Fruit fly (Drosophila melanogaster) whole organism, embryonic: ENCODE results near the gene CG3862.
A peak's percentile ranks its signal among the peaks of the same experiment; 100 is the strongest.

Experiments used
- Atf6 ChIP-seq: fragments of 200-800 bp; sonication (Bioruptor generic); IDR thresholded peaks from 2 replicates; pipeline ENCODE4 v1.3.6; 2022; ENCODE audit warnings: missing biosample characterization, missing genetic modification characterization
- CG10209 ChIP-seq: fragments of 200-800 bp; sonication (Bioruptor generic); optimal IDR thresholded peaks from 3 replicates; lab custom pipeline; 2017; ENCODE audit warnings: missing biosample characterization, mild to moderate bottlenecking, missing genetic modification characterization, missing genetic modification reagents
- CG11456 ChIP-seq: fragments of 200-800 bp; sonication (Bioruptor generic); IDR thresholded peaks from 3 replicates; pipeline ENCODE4 v1.3.6; 2022; ENCODE audit warnings: missing biosample characterization, missing genetic modification characterization
- CG11723 ChIP-seq: fragments of 200-800 bp; sonication (Bioruptor generic); optimal IDR thresholded peaks from 2 replicates; lab custom pipeline; 2017; ENCODE audit warnings: missing biosample characterization, mild to moderate bottlenecking, missing genetic modification characterization
- CG12391 ChIP-seq: fragments of 200-800 bp; sonication (Bioruptor generic); optimal IDR thresholded peaks from 3 replicates; lab custom pipeline; 2018; ENCODE audit warnings: missing biosample characterization, mild to moderate bottlenecking, missing genetic modification characterization, moderate library complexity
- CG12769 ChIP-seq: fragments of 200-800 bp; sonication (Bioruptor generic); optimal IDR thresholded peaks from 2 replicates; lab custom pipeline; 2019; ENCODE audit warnings: missing biosample characterization, mild to moderate bottlenecking, missing genetic modification characterization, moderate library complexity
- CG17359 ChIP-seq: fragments of 200-800 bp; sonication (Bioruptor generic); optimal IDR thresholded peaks from 3 replicates; lab custom pipeline; 2018; ENCODE audit warnings: missing biosample characterization, mild to moderate bottlenecking, missing genetic modification characterization, moderate library complexity
- CG17385 ChIP-seq: fragments of 200-800 bp; sonication (Bioruptor generic); optimal IDR thresholded peaks from 3 replicates; lab custom pipeline; 2018; ENCODE audit warnings: missing biosample characterization, mild to moderate bottlenecking, missing genetic modification characterization
- CG2120 ChIP-seq: fragments of 200-800 bp; sonication (Bioruptor generic); optimal IDR thresholded peaks from 3 replicates; lab custom pipeline; 2016; ENCODE audit warnings: missing biosample characterization, missing genetic modification characterization
- CG2199 ChIP-seq: fragments of 200-800 bp; sonication (Bioruptor generic); IDR thresholded peaks from 3 replicates; pipeline ENCODE4 v1.3.6; 2022; ENCODE audit warnings: missing biosample characterization, missing genetic modification characterization
- CG30403 ChIP-seq: fragments of 200-800 bp; sonication (Bioruptor generic); optimal IDR thresholded peaks from 3 replicates; lab custom pipeline; 2016; ENCODE audit warnings: missing biosample characterization, missing genetic modification characterization
- CG31441 ChIP-seq: fragments of 200-800 bp; sonication (Bioruptor generic); IDR thresholded peaks from 2 replicates; pipeline ENCODE4 v1.3.6; 2022; ENCODE audit warnings: missing biosample characterization, missing genetic modification characterization
- CG3407 ChIP-seq: fragments of 200-800 bp; sonication (Bioruptor generic); optimal IDR thresholded peaks from 2 replicates; lab custom pipeline; 2018; ENCODE audit warnings: missing biosample characterization, mild to moderate bottlenecking, missing genetic modification characterization
- CG42726 ChIP-seq: fragments of 200-800 bp; sonication (Bioruptor generic); IDR thresholded peaks from 2 replicates; pipeline ENCODE4 v1.3.6; 2022; ENCODE audit warnings: missing biosample characterization, missing genetic modification characterization; ENCODE audit not compliant: partially characterized antibody
- CG4282 ChIP-seq: fragments of 200-800 bp; sonication (Bioruptor generic); optimal IDR thresholded peaks from 2 replicates; lab custom pipeline; 2016; ENCODE audit warnings: missing biosample characterization, missing genetic modification characterization
- CG4404 ChIP-seq: fragments of 200-800 bp; sonication (Bioruptor generic); IDR thresholded peaks from 2 replicates; pipeline ENCODE4 v1.3.6; 2022; ENCODE audit warnings: missing biosample characterization, missing genetic modification characterization
- CG4424 ChIP-seq: fragments of 200-800 bp; sonication (Bioruptor generic); optimal IDR thresholded peaks from 3 replicates; lab custom pipeline; 2016; ENCODE audit warnings: missing biosample characterization, missing genetic modification characterization
- CG6689 ChIP-seq: fragments of 200-800 bp; sonication (Bioruptor generic); IDR thresholded peaks from 2 replicates; pipeline ENCODE4 v1.3.6; 2022; ENCODE audit warnings: missing biosample characterization, missing genetic modification characterization
- Chrac-16 ChIP-seq: fragments of 200-800 bp; sonication (Bioruptor generic); optimal IDR thresholded peaks from 3 replicates; lab custom pipeline; 2016; ENCODE audit warnings: missing biosample characterization, missing genetic modification characterization
- D19B ChIP-seq: fragments of 200-800 bp; sonication (Bioruptor generic); optimal IDR thresholded peaks from 2 replicates; lab custom pipeline; 2017; ENCODE audit warnings: missing biosample characterization, mild to moderate bottlenecking, missing genetic modification characterization
- Dad ChIP-seq: fragments of 200-800 bp; sonication (Bioruptor generic); optimal IDR thresholded peaks from 3 replicates; lab custom pipeline; 2016; ENCODE audit warnings: missing biosample characterization, missing genetic modification characterization
- Dek ChIP-seq: fragments of 200-800 bp; sonication (Bioruptor generic); optimal IDR thresholded peaks from 3 replicates; lab custom pipeline; 2019; ENCODE audit warnings: missing biosample characterization, mild to moderate bottlenecking, missing genetic modification characterization, moderate library complexity
- GATAe ChIP-seq: fragments of 200-800 bp; sonication (Bioruptor generic); conservative IDR thresholded peaks from 2 replicates; pipeline ENCODE4 v1.3.6; 2022; ENCODE audit warnings: missing biosample characterization, missing genetic modification characterization
- H2.0 ChIP-seq: fragments of 200-800 bp; sonication (Bioruptor generic); IDR thresholded peaks from 2 replicates; pipeline ENCODE4 v1.3.6; 2022; ENCODE audit warnings: missing biosample characterization, missing genetic modification characterization
- HHEX ChIP-seq: fragments of 200-800 bp; sonication (Bioruptor generic); optimal IDR thresholded peaks from 3 replicates; lab custom pipeline; 2017; ENCODE audit warnings: missing biosample characterization, mild to moderate bottlenecking, missing genetic modification characterization, missing genetic modification reagents
- Meics ChIP-seq: fragments of 200-800 bp; sonication (Bioruptor generic); optimal IDR thresholded peaks from 2 replicates; lab custom pipeline; 2017; ENCODE audit warnings: missing biosample characterization, mild to moderate bottlenecking, missing genetic modification characterization
- Mes4 ChIP-seq: fragments of 200-800 bp; sonication (Bioruptor generic); optimal IDR thresholded peaks from 2 replicates; lab custom pipeline; 2016; ENCODE audit warnings: missing biosample characterization, missing genetic modification characterization
- Mrtf ChIP-seq: fragments of 200-800 bp; sonication (Bioruptor generic); IDR thresholded peaks from 3 replicates; pipeline ENCODE4 v1.3.6; 2022; ENCODE audit warnings: missing biosample characterization, missing genetic modification characterization
- NfI ChIP-seq: fragments of 200-800 bp; sonication (Bioruptor generic); optimal IDR thresholded peaks from 3 replicates; lab custom pipeline; 2018; ENCODE audit warnings: missing biosample characterization, mild to moderate bottlenecking, missing genetic modification characterization, moderate library complexity
- Poxn ChIP-seq: fragments of 200-800 bp; sonication (Bioruptor generic); IDR thresholded peaks from 2 replicates; pipeline ENCODE4 v1.3.6; 2022; ENCODE audit warnings: missing biosample characterization, missing genetic modification characterization
- Sox100B ChIP-seq: fragments of 200-800 bp; sonication (Bioruptor generic); optimal IDR thresholded peaks from 3 replicates; lab custom pipeline; 2018; ENCODE audit warnings: missing biosample characterization, mild to moderate bottlenecking, missing genetic modification characterization
- Stat92E ChIP-seq, 3 experiments: fragments of >200 bp in 2 of 3; fragments of 200-800 bp in 1 of 3; sonication (Bioruptor generic) in 1 of 3; optimal IDR thresholded peaks; 2 replicates each; lab custom pipeline; 2017 to 2019; ENCODE audit warnings: missing biosample characterization in 3 of 3, missing genetic modification characterization in 3 of 3, mild to moderate bottlenecking in 1 of 3, moderate library complexity in 1 of 3
- Taf1 ChIP-seq: fragments of 200-800 bp; sonication (Bioruptor generic); IDR thresholded peaks from 2 replicates; pipeline ENCODE4 v1.3.6; 2022; ENCODE audit warnings: missing biosample characterization, missing genetic modification characterization
- Trl ChIP-seq, 3 experiments: fragments of >200 bp in 2 of 3; fragments of 200-800 bp in 1 of 3; sonication (Bioruptor generic) in 1 of 3; optimal IDR thresholded peaks; 2 replicates in 1 of 3; 3 replicates in 2 of 3; lab custom pipeline; 2016 to 2017; ENCODE audit warnings: missing biosample characterization in 1 of 3, missing genetic modification characterization in 1 of 3
- aop ChIP-seq: fragments of 200-800 bp; sonication (Bioruptor generic); IDR thresholded peaks from 2 replicates; pipeline ENCODE4 v1.3.6; 2022; ENCODE audit warnings: missing biosample characterization, missing genetic modification characterization
- bcd ChIP-seq: fragments of 200-800 bp; sonication (Bioruptor generic); optimal IDR thresholded peaks from 2 replicates; lab custom pipeline; 2017; ENCODE audit warnings: missing biosample characterization, mild to moderate bottlenecking, missing genetic modification characterization
- ems ChIP-seq: fragments of 200-800 bp; sonication (Bioruptor generic); optimal IDR thresholded peaks from 3 replicates; lab custom pipeline; 2016; ENCODE audit warnings: missing biosample characterization, missing genetic modification characterization
- gcm ChIP-seq: fragments of 200-800 bp; sonication (Bioruptor generic); optimal IDR thresholded peaks from 2 replicates; lab custom pipeline; 2019; ENCODE audit warnings: missing biosample characterization, mild to moderate bottlenecking, missing genetic modification characterization, moderate library complexity
- gem ChIP-seq: fragments of 200-800 bp; sonication (Bioruptor generic); optimal IDR thresholded peaks from 2 replicates; lab custom pipeline; 2019; ENCODE audit warnings: missing biosample characterization, mild to moderate bottlenecking, missing genetic modification characterization, moderate library complexity
- hb ChIP-seq: fragments of 200-800 bp; sonication (Bioruptor generic); IDR thresholded peaks from 3 replicates; pipeline ENCODE4 v1.3.6; 2022; ENCODE audit warnings: missing biosample characterization, missing genetic modification characterization; ENCODE audit not compliant: partially characterized antibody
- hkb ChIP-seq, 2 experiments: fragments of 200-800 bp in 1 of 2; fragments of >200 bp in 1 of 2; sonication (Bioruptor generic) in 1 of 2; IDR thresholded peaks in 1 of 2; optimal IDR thresholded peaks in 1 of 2; 2 replicates each; pipeline versions ENCODE4 v1.3.6 to Lab custom; 2017 to 2022; ENCODE audit warnings: missing biosample characterization in 1 of 2, missing genetic modification characterization in 1 of 2
- inv ChIP-seq: fragments of 200-800 bp; sonication (Bioruptor generic); IDR thresholded peaks from 2 replicates; pipeline ENCODE4 v1.3.6; 2022; ENCODE audit warnings: missing biosample characterization, missing genetic modification characterization; ENCODE audit not compliant: partially characterized antibody
- luna ChIP-seq: fragments of 200-800 bp; sonication (Bioruptor generic); optimal IDR thresholded peaks from 2 replicates; lab custom pipeline; 2016; ENCODE audit warnings: missing biosample characterization, missing genetic modification characterization
- pb ChIP-seq: fragments of 200-800 bp; sonication (Bioruptor generic); optimal IDR thresholded peaks from 3 replicates; lab custom pipeline; 2016; ENCODE audit warnings: missing biosample characterization, missing genetic modification characterization
- row ChIP-seq: fragments of 200-800 bp; sonication (Bioruptor generic); IDR thresholded peaks from 3 replicates; pipeline ENCODE4 v1.3.6; 2022; ENCODE audit warnings: missing biosample characterization, missing genetic modification characterization
- run ChIP-seq: fragments of 200-800 bp; sonication (Bioruptor generic); optimal IDR thresholded peaks from 3 replicates; lab custom pipeline; 2018; ENCODE audit warnings: missing biosample characterization, mild to moderate bottlenecking, missing genetic modification characterization
- tap ChIP-seq: fragments of 200-800 bp; optimal IDR thresholded peaks from 3 replicates; lab custom pipeline; 2019; ENCODE audit warnings: missing biosample characterization, mild to moderate bottlenecking, missing genetic modification characterization, moderate library complexity
- vfl ChIP-seq: fragments of 200-800 bp; sonication (Bioruptor generic); optimal IDR thresholded peaks from 2 replicates; lab custom pipeline; 2016; ENCODE audit warnings: missing biosample characterization, missing genetic modification characterization

Gene CG3862

DNA sequence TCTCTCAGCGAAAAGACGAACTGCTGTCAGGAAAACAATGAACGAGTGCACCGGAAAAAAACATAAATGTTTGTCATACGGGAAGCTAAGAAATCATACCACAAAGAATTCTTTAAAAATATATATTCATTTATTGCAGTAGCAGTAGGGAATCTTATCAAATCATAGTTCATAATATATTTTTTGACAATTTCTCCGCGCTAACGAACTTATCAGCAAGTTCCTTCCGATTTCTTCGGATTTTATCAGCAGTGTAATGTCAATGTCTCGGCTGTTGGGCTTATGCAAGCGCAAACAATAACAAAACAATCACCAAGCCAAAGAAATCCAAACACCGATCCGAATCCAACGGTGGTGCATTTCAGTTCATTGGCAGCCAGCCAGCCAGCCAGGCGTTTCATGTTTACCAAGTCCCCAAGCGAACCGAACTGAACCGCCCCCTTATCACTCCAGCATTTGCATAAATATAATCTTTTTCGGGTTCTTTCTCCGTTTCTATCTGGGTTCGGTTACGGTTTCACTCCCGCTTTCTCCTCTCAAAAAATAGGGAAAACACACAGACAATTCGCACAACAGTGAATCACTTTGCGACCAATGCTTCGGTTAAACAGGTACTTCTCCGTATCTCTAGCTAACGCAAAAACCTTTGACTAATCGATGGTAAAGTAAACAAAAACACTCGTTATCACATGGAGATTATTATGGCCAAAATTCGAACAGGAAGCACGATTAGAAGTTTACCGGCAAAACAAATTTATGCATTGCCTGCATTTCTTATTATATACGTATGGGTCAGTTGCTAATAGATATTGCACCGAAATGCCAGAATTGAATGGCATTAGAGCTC lies 2.1 kb upstream of the CG3862 start (continued):
- no peak for TF ChIP-seq GATAe (GFP tag; lab: Robert Waterston, UW)
- no peak for TF ChIP-seq CG2120
- peak; percentile 65 for TF ChIP-seq Sox100B
- TF ChIP-seq pb, result no peak
- TF ChIP-seq Stat92E (GFP tag; optimal IDR thresholded peaks at IDR 0.05; lab: Kevin White, UChicago), result no peak
- TF ChIP-seq HHEX (GFP tag; lab: Kevin White, UChicago), result no peak
- TF ChIP-seq CG30403 (GFP tag; lab: Kevin White, UChicago), result peak; percentile 63
- no peak for TF ChIP-seq inv (GFP tag; lab: Robert Waterston, UW)
- TF ChIP-seq Taf1 (GFP tag; lab: Robert Waterston, UW), result no peak
- TF ChIP-seq CG4404 (GFP tag; lab: Robert Waterston, UW), result no peak
- TF ChIP-seq hb (GFP tag; lab: Robert Waterston, UW), result no peak
- no peak for TF ChIP-seq Dad (GFP tag; lab: Kevin White, UChicago)
- TF ChIP-seq hkb (optimal IDR thresholded peaks at IDR 0.05; lab: Kevin White, UChicago), result no peak
- TF ChIP-seq hkb (GFP tag; IDR thresholded peaks at IDR 0.05; lab: Robert Waterston, UW), result peak; percentile 50; the same call in 1 of the 2 replicates
- peak; percentile 57 for TF ChIP-seq CG3407
- peak; percentile 31; the same call in 1 of the 3 replicates for TF ChIP-seq CG2199 (GFP tag; lab: Robert Waterston, UW)
- no peak for TF ChIP-seq Meics (GFP tag; lab: Kevin White, UChicago)
- TF ChIP-seq CG4282 (GFP tag; lab: Kevin White, UChicago), result no peak
- peak; percentile 48 for TF ChIP-seq CG17385 (GFP tag; lab: Kevin White, UChicago)
- TF ChIP-seq CG11456 (GFP tag; lab: Robert Waterston, UW), result no peak
- TF ChIP-seq bcd (GFP tag; lab: Kevin White, UChicago), result no peak
- TF ChIP-seq gem, result peak; percentile 84
- TF ChIP-seq vfl (GFP tag; lab: Kevin White, UChicago), result no peak
- no peak for TF ChIP-seq Poxn
- no peak for TF ChIP-seq CG42726 (GFP tag; lab: Robert Waterston, UW)
- no peak for TF ChIP-seq H2.0 (GFP tag; lab: Robert Waterston, UW)
- TF ChIP-seq ems (GFP tag; lab: Kevin White, UChicago), result no peak
- peak; percentile 49 for TF ChIP-seq Chrac-16
- 0 out of 2 replicates have a peak, but pooled peaks have one; percentile 4 for TF ChIP-seq CG6689 (GFP tag; lab: Robert Waterston, UW)
- TF ChIP-seq CG11723 (GFP tag; lab: Kevin White, UChicago), result no peak
- no peak for TF ChIP-seq Trl (optimal IDR thresholded peaks at IDR 0.05; lab: Kevin White, UChicago)
- TF ChIP-seq Trl (GFP tag; optimal IDR thresholded peaks at IDR 0.05; lab: Kevin White, UChicago), result no peak
- TF ChIP-seq gcm (GFP tag; lab: Kevin White, UChicago), result peak; percentile 46
- no peak for TF ChIP-seq CG12769
- peak; percentile 18 for TF ChIP-seq Mes4 (GFP tag; lab: Kevin White, UChicago)
- peak; percentile 30 for TF ChIP-seq CG4424 (GFP tag; lab: Kevin White, UChicago)
- TF ChIP-seq CG10209 (GFP tag; lab: Kevin White, UChicago), result peak; percentile 33
- TF ChIP-seq Dek, result no peak
- no peak for TF ChIP-seq Mrtf (GFP tag; lab: Robert Waterston, UW)
- TF ChIP-seq CG12391 (tag; lab: Kevin White, UChicago), result peak; percentile 74
- TF ChIP-seq Atf6 (GFP tag; lab: Robert Waterston, UW), result no peak
- no peak for TF ChIP-seq D19B
- TF ChIP-seq tap (tag; lab: Kevin White, UChicago), result peak; percentile 44
- peak; percentile 64; the same call in 2 of the 3 replicates for TF ChIP-seq row (GFP tag; lab: Robert Waterston, UW)
- TF ChIP-seq luna (GFP tag; lab: Kevin White, UChicago), result no peak
- no peak for TF ChIP-seq NfI
- no peak for TF ChIP-seq aop
- TF ChIP-seq run (tag; lab: Kevin White, UChicago), result no peak
- no peak for TF ChIP-seq CG31441 (GFP tag; lab: Robert Waterston, UW)
- TF ChIP-seq CG17359 (tag; lab: Kevin White, UChicago), result peak; percentile 25
